Worm (Caenorhabditis elegans): Measurements from ENCODE around the gene mrpl-39.

The mrpl-39 gene

ce11 chrV:1797900-1798299 lies 23.5 kb upstream of the mrpl-39 start, which contains the start of gene F36H9.10:
Gene F36H9.10 (plus strand): TSS chrV:1798200.
- TF ChIP-seq pha-4 (GFP tag; IDR thresholded peaks at IDR 0.05) (no peak), pha-4 (tag; optimal IDR thresholded peaks at IDR 0.05) (no peak), set-16 (GFP tag; IDR thresholded peaks at IDR 0.05) (0 out of 2 replicates have a peak, but pooled peaks have one; percentile 28)

ce11 chrV:1803043-1803442 lies 18.3 kb upstream of the mrpl-39 start, which contains the start of gene srt-41:
Gene srt-41 (minus strand): TSS chrV:1803143.
- TF ChIP-seq unc-130 (GFP tag; optimal IDR thresholded peaks at IDR 0.05) (no peak), dpl-1 (GFP tag; optimal IDR thresholded peaks at IDR 0.05) (no peak), nhr-102 (tag; optimal IDR thresholded peaks at IDR 0.05) (no peak), lin-1 (GFP tag; IDR thresholded peaks at IDR 0.05) (no peak), ZK546.5 (tag; optimal IDR thresholded peaks at IDR 0.05) (no peak)

ce11 chrV:1804034-1804542 lies 17.3 kb upstream of the mrpl-39 start:
- no peak for TF ChIP-seq vab-7 (GFP tag; IDR thresholded peaks at IDR 0.05)
- no peak for TF ChIP-seq pha-4 (GFP tag; IDR thresholded peaks at IDR 0.05)
- peak; percentile 5 for TF ChIP-seq pha-4 (tag; optimal IDR thresholded peaks at IDR 0.05)
- TF ChIP-seq skn-1 (tag; optimal IDR thresholded peaks at IDR 0.05), result no peak
- TF ChIP-seq mdt-29 (GFP tag; IDR thresholded peaks at IDR 0.05), result no peak
- TF ChIP-seq mxl-3 (GFP tag; optimal IDR thresholded peaks at IDR 0.05), result no peak
- TF ChIP-seq zfp-3 (GFP tag; conservative IDR thresholded peaks at IDR 0.05), result 0 out of 2 replicates have a peak, but pooled peaks have one; percentile 56
- TF ChIP-seq madf-5 (GFP tag; IDR thresholded peaks at IDR 0.05), result 0 out of 4 replicates have a peak, but pooled peaks of 1 of the 2 experiments have one; percentile 5
- no peak for TF ChIP-seq hif-1 (tag; optimal IDR thresholded peaks at IDR 0.05)
- no peak for TF ChIP-seq hmg-1.1 (GFP tag; IDR thresholded peaks at IDR 0.05)
- TF ChIP-seq Y105C5A.15 (GFP tag; IDR thresholded peaks at IDR 0.05), result no peak
- TF ChIP-seq nhr-25 (tag; optimal IDR thresholded peaks at IDR 0.05; ENCODE audit: borderline replicate concordance, insufficient read depth), result no peak
- no peak for TF ChIP-seq unc-130 (GFP tag; optimal IDR thresholded peaks at IDR 0.05)
- TF ChIP-seq dmd-6 (GFP tag; IDR thresholded peaks at IDR 0.05), result no peak
- TF ChIP-seq nhr-28 (tag; optimal IDR thresholded peaks at IDR 0.05), result no peak
- no peak for TF ChIP-seq nhr-111 (GFP tag; optimal IDR thresholded peaks at IDR 0.05)

- peak; percentile 59; the same call in 1 of the 2 replicates for TF ChIP-seq ctbp-1 (GFP tag; IDR thresholded peaks at IDR 0.05)
- TF ChIP-seq D1046.2 (GFP tag; IDR thresholded peaks at IDR 0.05), result 0 out of 2 replicates have a peak, but pooled peaks have one; percentile 38
- peak; percentile 59 for TF ChIP-seq rbr-2 (tag; optimal IDR thresholded peaks at IDR 0.05)
- TF ChIP-seq saeg-2 (GFP tag; IDR thresholded peaks at IDR 0.05), result 0 out of 2 replicates have a peak, but pooled peaks have one; percentile 45
- TF ChIP-seq dve-1 (tag; optimal IDR thresholded peaks at IDR 0.05; ENCODE audit: insufficient read depth), result peak; percentile 66
- no peak for TF ChIP-seq daf-12 (tag; optimal IDR thresholded peaks at IDR 0.05)
- TF ChIP-seq nhr-48 (tag; optimal IDR thresholded peaks at IDR 0.05), result peak; percentile 94
- TF ChIP-seq T20F7.1 (GFP tag; optimal IDR thresholded peaks at IDR 0.05), result no peak
- TF ChIP-seq pha-4 (GFP tag; IDR thresholded peaks at IDR 0.05), result peak; percentile 64
- no peak for TF ChIP-seq pha-4 (tag; optimal IDR thresholded peaks at IDR 0.05)
- peak; percentile 52 for TF ChIP-seq sdz-12 (GFP tag; optimal IDR thresholded peaks at IDR 0.05)
- TF ChIP-seq mep-1 (tag; optimal IDR thresholded peaks at IDR 0.05), result peak; percentile 23
- peak; percentile 40 for TF ChIP-seq hlh-30 (tag; optimal IDR thresholded peaks at IDR 0.05; ENCODE audit: insufficient read depth)
- TF ChIP-seq F37D6.2 (tag; optimal IDR thresholded peaks at IDR 0.05), result peak; percentile 21
- peak; percentile 34 for TF ChIP-seq ztf-7 (tag; optimal IDR thresholded peaks at IDR 0.05)
- TF ChIP-seq lin-38 (GFP tag; IDR thresholded peaks at IDR 0.05), result peak; percentile 45
- no peak for TF ChIP-seq fos-1 (tag; optimal IDR thresholded peaks at IDR 0.05)
- TF ChIP-seq nhr-6 (tag; optimal IDR thresholded peaks at IDR 0.05), result no peak
- TF ChIP-seq Y75B8A.6 (GFP tag; IDR thresholded peaks at IDR 0.05), result no peak
- TF ChIP-seq hlh-11 (tag; optimal IDR thresholded peaks at IDR 0.05), result peak; percentile 73
- peak; percentile 46 for TF ChIP-seq mxl-3 (GFP tag; optimal IDR thresholded peaks at IDR 0.05)
- peak; percentile 97 for TF ChIP-seq mdt-29 (GFP tag; IDR thresholded peaks at IDR 0.05)
- peak in 1 of 2 experiments; percentile 90 for TF ChIP-seq daf-16 (GFP tag; optimal IDR thresholded peaks at IDR 0.05)
- TF ChIP-seq daf-16 (tag; optimal IDR thresholded peaks at IDR 0.05), result peak; percentile 77
- peak; percentile 60; the same call in 1 of the 2 replicates for TF ChIP-seq ceh-20 (GFP tag; IDR thresholded peaks at IDR 0.05)
Measured at ce11 chrV:1804645-1805559, 16.5 kb upstream of the mrpl-39 start, which contains the start of the genes hsp-16.2 and hsp-16.41. Gene hsp-16.2 (minus strand): TSS chrV:1804957. Gene hsp-16.41 (plus strand): TSS chrV:1805178.

Measured in whole organism, L4 larva.